Fruit fly (Drosophila melanogaster): ENCODE measurements around the gene pns.

pns gene

DNA sequence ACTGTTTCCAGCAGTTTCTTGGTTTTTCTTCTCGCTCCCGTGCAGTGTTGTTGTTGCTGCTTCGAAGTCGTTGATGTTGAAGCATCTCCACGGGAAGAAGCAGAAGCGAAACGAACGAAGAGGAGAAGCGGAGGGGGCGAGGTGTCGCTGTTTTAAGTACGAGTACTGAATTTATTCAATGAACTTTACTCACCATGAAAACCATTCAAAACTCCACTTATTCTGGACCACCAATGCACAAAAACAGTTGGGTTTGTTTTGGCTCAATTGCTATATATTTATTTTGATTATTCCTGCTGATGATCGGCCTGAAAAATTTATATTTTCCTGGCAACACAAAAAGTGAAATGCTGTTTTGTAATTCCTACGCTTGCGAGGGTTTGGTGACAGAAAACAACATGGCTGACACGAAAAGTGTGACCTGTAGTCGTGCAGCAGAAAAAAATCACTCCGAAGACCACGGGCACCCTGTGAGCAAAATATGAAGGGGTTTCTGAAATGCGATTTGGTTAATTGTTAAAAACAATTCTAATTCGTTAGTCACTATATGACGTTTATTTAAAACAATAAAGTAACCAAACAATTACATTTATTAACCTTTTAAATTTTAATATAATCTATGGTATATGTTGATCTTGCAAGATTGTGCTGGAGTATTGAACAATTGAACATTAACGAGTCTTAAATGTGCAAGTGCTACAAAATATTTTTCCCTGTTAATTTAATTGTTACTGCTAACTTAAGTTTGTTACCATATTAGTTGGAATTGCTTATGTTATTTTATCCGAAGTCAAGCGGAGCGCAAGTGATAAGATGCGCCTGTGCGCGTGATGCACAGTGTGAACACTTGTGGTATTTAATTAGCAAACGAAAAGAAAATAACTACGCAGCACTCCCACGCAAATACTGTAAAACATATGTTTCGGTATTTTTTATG, 31.6 kb downstream of the pns start, which contains the start of gene CG7879:
Gene CG7879 (minus strand): TSS at position 384 of the 937 bp plus-strand sequence.
- TF ChIP-seq CTCF (optimal IDR thresholded peaks at IDR 0.05) (no peak), CG8478 (optimal IDR thresholded peaks at IDR 0.05) (no peak)

dm6 chr3L:1569162-1569965, 32.4 kb downstream of the pns start, which contains the start of gene Tmep:
Tmep (plus strand) TSS chr3L:1569181.
- TF ChIP-seq CTCF (optimal IDR thresholded peaks at IDR 0.05) (no peak), CG8478 (optimal IDR thresholded peaks at IDR 0.05) (no peak)

- TF ChIP-seq CG8478 (optimal IDR thresholded peaks at IDR 0.05) (no peak), CTCF (optimal IDR thresholded peaks at IDR 0.05) (no peak)
Observed at dm6 chr3L:1569966-1570276, 33.0 kb downstream of the pns start.

DNA sequence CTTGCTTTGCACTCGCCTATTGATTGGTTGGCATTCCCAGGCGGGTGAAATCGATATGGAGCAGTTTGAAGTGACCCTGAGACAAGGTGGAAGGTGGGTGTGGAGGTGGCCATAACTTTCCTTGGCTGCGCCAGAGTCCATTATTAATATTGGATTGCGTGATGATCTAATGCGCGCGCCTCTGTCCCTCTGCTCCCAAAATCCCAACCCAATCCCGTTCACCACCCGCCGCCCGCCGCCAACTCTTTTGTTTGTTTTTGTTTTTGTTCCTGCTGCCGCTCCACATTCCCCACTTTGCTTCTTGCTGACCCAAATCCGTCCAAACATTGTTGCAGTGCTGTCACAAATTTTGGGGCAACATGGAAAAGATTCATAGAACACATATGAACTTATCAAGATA, 34.1 kb downstream of the pns start:
- TF ChIP-seq CG8478 (optimal IDR thresholded peaks at IDR 0.05) = no peak
- TF ChIP-seq CTCF (optimal IDR thresholded peaks at IDR 0.05) = no peak

DNA sequence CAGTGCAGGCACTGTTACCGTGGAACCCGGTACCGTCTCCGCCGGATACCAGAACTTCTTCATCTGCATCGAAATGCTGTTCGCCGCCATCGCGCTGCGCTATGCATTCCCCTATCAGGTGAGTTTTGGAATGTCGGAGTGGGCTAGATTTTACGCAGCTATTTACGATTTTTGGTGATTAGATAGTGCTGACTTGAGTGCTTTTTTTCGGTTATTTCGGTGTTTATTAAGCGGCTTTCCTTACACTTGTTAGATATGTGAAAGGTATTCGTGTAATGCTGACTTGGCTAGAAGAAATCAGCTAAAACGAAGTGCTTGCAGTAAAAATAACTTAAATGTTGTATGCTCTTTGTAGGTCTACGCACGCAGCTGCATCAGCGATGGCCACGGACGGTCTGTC, 36.3 kb downstream of the pns start:
- TF ChIP-seq CG8478 (optimal IDR thresholded peaks at IDR 0.05) (no peak), CTCF (optimal IDR thresholded peaks at IDR 0.05) (no peak)

- TF ChIP-seq CG8478 (optimal IDR thresholded peaks at IDR 0.05) (no peak), CTCF (optimal IDR thresholded peaks at IDR 0.05) (no peak)
Observed at dm6 chr3L:1575731-1576376, 38.9 kb downstream of the pns start.

DNA sequence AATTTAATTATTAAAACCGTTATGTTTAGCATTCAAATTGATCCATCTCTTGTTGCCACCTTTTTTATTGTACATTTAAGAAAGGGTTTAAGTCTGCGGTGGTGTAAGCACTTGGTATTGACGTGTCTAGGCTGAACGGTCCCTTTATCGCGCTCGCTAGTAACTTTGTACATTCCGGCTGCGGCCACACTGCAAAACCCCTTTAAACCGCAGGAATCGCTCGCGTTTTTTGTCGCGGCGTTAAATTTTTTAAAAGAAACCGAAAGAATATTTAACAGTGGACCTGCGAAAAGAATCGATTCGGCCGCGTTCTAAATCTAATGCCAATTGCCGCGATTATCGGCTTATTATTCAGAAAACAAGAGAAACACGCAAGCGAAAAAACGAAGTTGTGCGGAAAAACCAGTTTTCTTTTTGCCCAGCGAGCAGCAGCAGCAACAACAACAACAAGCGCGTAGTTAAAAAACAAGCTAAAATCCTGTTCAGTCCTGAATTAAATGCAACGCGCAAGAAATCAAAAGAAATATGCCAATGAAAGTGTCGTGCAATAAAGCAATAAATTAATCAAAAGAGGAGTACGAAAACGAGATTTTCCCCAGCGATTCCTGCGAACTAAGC, 39.7 kb downstream of the pns start, which contains the start of gene CG13917:
Gene CG13917 (plus strand): TSS at position 211 of the 618 bp plus-strand sequence.
- no peak for TF ChIP-seq CG8478 (optimal IDR thresholded peaks at IDR 0.05)
- peak in 1 of 2 experiments; percentile 54 for TF ChIP-seq CTCF (optimal IDR thresholded peaks at IDR 0.05)

dm6 chr3L:1577338-1577737, 40.4 kb downstream of the pns start:
- TF ChIP-seq CTCF (optimal IDR thresholded peaks at IDR 0.05) (no peak), CG8478 (optimal IDR thresholded peaks at IDR 0.05) (no peak)

DNA sequence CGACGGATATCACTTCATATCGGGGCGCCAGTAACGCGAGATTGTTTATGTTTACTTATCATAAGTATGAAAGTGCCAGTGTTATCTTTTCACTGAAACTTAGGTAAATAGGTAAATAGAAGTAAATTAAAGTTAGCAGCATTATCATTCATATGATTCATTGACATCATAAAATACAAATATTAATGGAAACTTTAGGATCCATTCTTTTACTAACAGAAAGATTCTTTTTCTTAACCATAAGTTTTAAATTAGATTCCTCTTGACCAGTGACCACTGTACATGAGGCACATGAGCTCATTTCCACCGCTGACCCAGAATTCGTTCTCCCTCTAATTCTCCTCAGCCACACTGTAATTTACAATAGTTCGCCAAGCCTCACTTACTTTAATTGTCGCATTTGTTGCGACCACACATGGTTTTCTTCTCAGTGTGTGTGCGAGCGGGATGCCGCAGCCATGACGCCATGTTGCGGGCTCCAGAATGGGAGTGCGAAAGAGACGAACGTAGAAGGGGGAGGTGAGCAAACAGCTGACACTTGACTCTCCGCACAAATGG, 41.5 kb downstream of the pns start:
- TF ChIP-seq CG8478 (optimal IDR thresholded peaks at IDR 0.05) (no peak), CTCF (optimal IDR thresholded peaks at IDR 0.05) (peak in 1 of 2 experiments; percentile 48)

dm6 chr3L:1579169-1579853, 42.4 kb downstream of the pns start:
- no peak for TF ChIP-seq CG8478 (optimal IDR thresholded peaks at IDR 0.05)
- TF ChIP-seq CTCF (optimal IDR thresholded peaks at IDR 0.05) = no peak

DNA sequence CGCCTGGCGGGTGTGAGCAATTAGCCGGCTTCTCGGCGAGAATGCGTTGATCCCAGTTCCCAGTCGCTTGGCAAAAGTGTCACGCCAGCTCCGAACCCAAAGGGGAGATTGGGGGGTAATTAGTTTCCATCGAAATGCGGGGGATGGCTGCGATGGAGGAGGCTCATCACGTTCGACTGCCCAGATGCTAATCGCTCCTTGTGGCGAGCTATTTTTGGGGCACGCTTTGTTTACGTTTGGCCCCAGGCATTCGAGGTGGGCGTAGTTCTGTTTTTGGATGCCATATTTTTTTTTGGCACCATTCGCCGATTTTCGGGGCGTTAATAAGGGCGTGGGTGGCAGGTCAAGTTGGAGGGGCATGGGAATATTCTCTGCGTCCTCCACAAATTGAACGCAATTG, 43.3 kb downstream of the pns start:
- TF ChIP-seq CTCF (optimal IDR thresholded peaks at IDR 0.05) (no peak), CG8478 (optimal IDR thresholded peaks at IDR 0.05) (no peak)

DNA sequence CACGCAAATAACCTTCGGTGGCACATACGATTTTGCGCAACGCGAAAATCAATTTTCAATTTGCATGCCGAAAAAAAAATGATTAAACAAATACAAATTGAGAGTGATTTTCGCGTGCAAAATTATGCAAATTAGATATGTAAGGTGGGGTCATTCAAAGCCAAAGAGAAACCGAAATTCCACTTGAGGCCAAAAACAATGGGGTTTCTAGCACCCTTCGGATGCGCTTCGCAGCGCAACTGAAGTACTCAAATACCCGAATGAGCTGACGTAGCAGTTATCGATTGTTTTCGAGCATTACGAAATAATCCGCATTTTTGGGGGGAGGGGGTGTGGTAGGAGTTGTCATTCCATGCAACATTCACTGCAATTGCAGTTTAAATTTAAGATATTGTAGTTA, 43.9 kb downstream of the pns start:
- no peak for TF ChIP-seq CG8478 (optimal IDR thresholded peaks at IDR 0.05)

- TF ChIP-seq CTCF (optimal IDR thresholded peaks at IDR 0.05) = no peak
- no peak for TF ChIP-seq CG8478 (optimal IDR thresholded peaks at IDR 0.05)
Observed at dm6 chr3L:1584003-1584402, 47.1 kb downstream of the pns start.

- TF ChIP-seq CG8478 (optimal IDR thresholded peaks at IDR 0.05) (no peak), CTCF (optimal IDR thresholded peaks at IDR 0.05) (no peak)
Observed at dm6 chr3L:1584781-1585180, 47.8 kb downstream of the pns start.

Data from S2 (cell line).